Fruit fly (Drosophila melanogaster): Measurements from ENCODE around the gene CG6765.

dm6 chr3L:8545473-8545872, 32.9 kb downstream of the CG6765 start:
- no peak for TF ChIP-seq dmrt93B (GFP tag; optimal IDR thresholded peaks at IDR 0.05)
- no peak for TF ChIP-seq br (GFP tag; optimal IDR thresholded peaks at IDR 0.05)
- no peak for TF ChIP-seq usp (GFP tag; optimal IDR thresholded peaks at IDR 0.05)
- no peak for TF ChIP-seq Myc (optimal IDR thresholded peaks at IDR 0.05)
- TF ChIP-seq Dfd (GFP tag; optimal IDR thresholded peaks at IDR 0.05), result no peak
- no peak for TF ChIP-seq Abd-B (GFP tag; optimal IDR thresholded peaks at IDR 0.05)
- TF ChIP-seq pan (optimal IDR thresholded peaks at IDR 0.05), result no peak
- no peak for TF ChIP-seq Rel (GFP tag; optimal IDR thresholded peaks at IDR 0.05)
- peak; percentile 45 for TF ChIP-seq Rel (tag; optimal IDR thresholded peaks at IDR 0.05)
- no peak for TF ChIP-seq fru (GFP tag; optimal IDR thresholded peaks at IDR 0.05)
